Fruit fly (Drosophila melanogaster) whole organism, adult: Measurements from ENCODE around the gene Akh.
A peak's percentile ranks its signal among the peaks of the same experiment; 100 is the strongest.

Source experiments
- CG7101 ChIP-seq: fragments of 200-800 bp; sonication (Bioruptor generic); optimal IDR thresholded peaks from 2 replicates; lab custom pipeline; 2018; ENCODE audit warnings: missing biosample characterization, mild to moderate bottlenecking, missing genetic modification characterization, moderate library complexity
- Clk ChIP-seq: fragments of 200-800 bp; sonication (Bioruptor generic); optimal IDR thresholded peaks from 2 replicates; lab custom pipeline; 2017; ENCODE audit warnings: missing biosample characterization, missing genetic modification characterization
- cnc ChIP-seq, 2 experiments: fragments of >200 bp; optimal IDR thresholded peaks; 2 replicates each; lab custom pipeline; 2017
- tj ChIP-seq: fragments of 200-800 bp; sonication (Bioruptor generic); optimal IDR thresholded peaks from 3 replicates; lab custom pipeline; 2017; ENCODE audit warnings: missing biosample characterization, mild to moderate bottlenecking, missing genetic modification characterization, moderate library complexity

- no peak for TF ChIP-seq Clk (GFP tag; lab: Kevin White, UChicago)
- TF ChIP-seq cnc (optimal IDR thresholded peaks at IDR 0.05; lab: Kevin White, UChicago) = no peak
- TF ChIP-seq tj = peak; percentile 43
- TF ChIP-seq CG7101 (tag; lab: Kevin White, UChicago) = no peak
Observed at dm6 chr3L:4103258-4104247, 37.7 kb upstream of the Akh start, which contains the start of gene Fit1.
